Worm (Caenorhabditis elegans): ENCODE results near the gene nhr-282.

The nhr-282 gene

ce11 chrV:15858292-15858691 lies 46.2 kb downstream of the nhr-282 start, which contains the start of gene srh-148:
TSS of gene srh-148 (minus strand) at chrV:15858392.
- TF ChIP-seq unc-55 (GFP tag; optimal IDR thresholded peaks at IDR 0.05) (no peak), hlh-8 (tag; optimal IDR thresholded peaks at IDR 0.05) (no peak), F13H6.1 (tag; optimal IDR thresholded peaks at IDR 0.05) (no peak), T23F11.4 (GFP tag; optimal IDR thresholded peaks at IDR 0.05) (no peak), sox-4 (tag; optimal IDR thresholded peaks at IDR 0.05) (no peak), syd-9 (tag; optimal IDR thresholded peaks at IDR 0.05) (no peak), pat-9 (tag; optimal IDR thresholded peaks at IDR 0.05) (no peak), elt-4 (tag; optimal IDR thresholded peaks at IDR 0.05) (no peak), nhr-232 (tag; optimal IDR thresholded peaks at IDR 0.05) (no peak), ceh-6 (GFP tag; optimal IDR thresholded peaks at IDR 0.05) (no peak), ceh-2 (tag; optimal IDR thresholded peaks at IDR 0.05) (no peak), mec-3 (tag; optimal IDR thresholded peaks at IDR 0.05; ENCODE audit: borderline replicate concordance) (no peak)

ce11 chrV:15862599-15862998 lies 50.5 kb downstream of the nhr-282 start, which contains the start of gene srz-12:
TSS of gene srz-12 (minus strand) at chrV:15862699.
- TF ChIP-seq K02D7.2 (tag; optimal IDR thresholded peaks at IDR 0.05) (no peak), pag-3 (tag; optimal IDR thresholded peaks at IDR 0.05; ENCODE audit: borderline replicate concordance) (no peak), npax-4 (tag; optimal IDR thresholded peaks at IDR 0.05) (no peak), C38D4.7 (GFP tag; optimal IDR thresholded peaks at IDR 0.05) (no peak), pqm-1 (tag; optimal IDR thresholded peaks at IDR 0.05) (no peak), ztf-16 (tag; optimal IDR thresholded peaks at IDR 0.05) (no peak), syd-9 (tag; optimal IDR thresholded peaks at IDR 0.05) (no peak), hlh-8 (tag; optimal IDR thresholded peaks at IDR 0.05) (no peak), unc-42 (tag; optimal IDR thresholded peaks at IDR 0.05) (no peak), madf-2 (tag; optimal IDR thresholded peaks at IDR 0.05) (no peak), ceh-31 (tag; optimal IDR thresholded peaks at IDR 0.05) (no peak), fkh-10 (GFP tag; optimal IDR thresholded peaks at IDR 0.05) (no peak), hlh-30 (tag; optimal IDR thresholded peaks at IDR 0.05; ENCODE audit: insufficient read depth) (no peak), F13H6.1 (tag; optimal IDR thresholded peaks at IDR 0.05) (no peak)
